Worm (Caenorhabditis elegans): ENCODE measurements around the gene tre-5.

DNA sequence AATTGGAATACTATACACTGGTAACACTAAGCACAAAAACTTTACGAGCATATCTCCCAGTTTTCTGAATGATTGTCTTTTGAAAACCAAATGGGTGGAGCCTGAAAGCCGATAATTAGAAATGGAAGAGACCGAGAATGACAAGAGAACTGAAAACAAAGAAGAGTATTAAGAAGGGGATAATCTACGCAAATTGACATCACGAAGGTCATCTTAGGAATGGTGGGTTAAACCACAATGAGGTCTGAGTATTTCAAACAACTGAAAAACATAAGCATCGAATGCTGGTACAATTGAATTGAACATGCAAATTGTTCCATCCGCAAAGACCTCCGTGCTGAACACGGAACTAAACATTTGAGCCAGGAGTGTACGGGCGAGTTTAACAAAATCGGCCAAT, 15.7 kb downstream of the tre-5 start, which contains the start of gene spp-24:
- TF ChIP-seq W03F9.2 (tag; optimal IDR thresholded peaks at IDR 0.05) (no peak), dao-5 (tag; optimal IDR thresholded peaks at IDR 0.05) (no peak)

Measured in whole organism, L4/young adult.